Worm (Caenorhabditis elegans) whole organism, mixed stage, embryonic: ENCODE measurements around the gene nex-2.

ENCODE experiments used
- ceh-83 ChIP-seq: fragments of 200-800 bp; sonication (Bioruptor generic); optimal IDR thresholded peaks from 2 replicates; lab custom pipeline; 2018; ENCODE audit warnings: mild to moderate bottlenecking, missing genetic modification characterization, missing compliant biosample characterization
- ces-1 ChIP-seq: fragments of 150-350 bp; optimal IDR thresholded peaks from 2 replicates; lab custom pipeline; 2014; ENCODE audit warnings: missing biosample characterization, missing genetic modification reagents, missing genetic modification characterization
- lsy-2 ChIP-seq: fragments of 150-350 bp; optimal IDR thresholded peaks from 2 replicates; lab custom pipeline; 2014; ENCODE audit warnings: missing biosample characterization, missing genetic modification characterization
- mls-2 ChIP-seq: sonication (generic microtip); optimal IDR thresholded peaks from 2 replicates; lab custom pipeline; 2016; ENCODE audit warnings: mild to moderate bottlenecking, missing genetic modification characterization, moderate library complexity, missing compliant biosample characterization
- snpc-4 ChIP-seq: fragments of 150-350 bp; optimal IDR thresholded peaks from 2 replicates; lab custom pipeline; 2014; ENCODE audit warnings: missing biosample characterization, missing genetic modification characterization
- sptf-1 ChIP-seq: sonication (generic microtip); optimal IDR thresholded peaks from 2 replicates; lab custom pipeline; 2017; ENCODE audit warnings: mild to moderate bottlenecking, missing genetic modification characterization, moderate library complexity, missing compliant biosample characterization
- unc-62 ChIP-seq: fragments of 150-350 bp; optimal IDR thresholded peaks from 2 replicates; lab custom pipeline; 2014; ENCODE audit warnings: missing biosample characterization, missing genetic modification reagents, missing genetic modification characterization

DNA sequence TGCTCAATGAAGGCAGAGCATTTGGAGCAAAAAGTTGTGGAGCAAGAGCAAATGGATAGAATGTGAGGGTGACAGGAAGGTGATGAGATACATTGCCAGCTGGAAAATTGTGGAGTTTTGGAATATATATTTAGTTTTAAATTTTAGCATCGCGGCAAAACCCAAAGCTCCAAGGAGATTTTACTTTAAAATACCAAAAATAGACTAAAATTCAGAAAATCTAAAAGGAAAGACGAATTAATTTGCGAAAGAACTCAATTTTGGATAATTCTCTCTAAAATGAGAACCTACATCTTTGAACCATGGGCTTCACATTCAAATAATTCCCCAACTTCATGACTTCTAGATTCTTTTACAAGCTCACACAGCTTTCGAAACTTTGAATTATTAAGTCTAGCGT is 2.3 kb upstream of the nex-2 start, which contains the start of gene T07C4.12:
- TF ChIP-seq ces-1 (GFP tag; lab: Kevin White, UChicago) = no peak
- TF ChIP-seq snpc-4 (tag; lab: Kevin White, UChicago) = no peak
- TF ChIP-seq unc-62 (GFP tag; lab: Kevin White, UChicago) = no peak
- no peak for TF ChIP-seq ceh-83 (GFP tag; lab: Kevin White, UChicago)
- TF ChIP-seq mls-2 (tag; lab: Kevin White, UChicago) = no peak
- TF ChIP-seq sptf-1 = no peak
- no peak for TF ChIP-seq lsy-2 (tag; lab: Kevin White, UChicago)
